Fruit fly (Drosophila melanogaster): ENCODE data around the gene Hmr.

- TF ChIP-seq Myc (optimal IDR thresholded peaks at IDR 0.05) (no peak), insv (optimal IDR thresholded peaks at IDR 0.05) (no peak), h (optimal IDR thresholded peaks at IDR 0.05) (no peak), psq (optimal IDR thresholded peaks at IDR 0.05) (no peak), Sin3A (optimal IDR thresholded peaks at IDR 0.05) (no peak), ttk (optimal IDR thresholded peaks at IDR 0.05) (no peak)
Observed at dm6 chrX:10595813-10596212, at the start of gene Hmr, which contains the start of gene CG2124.
